Worm (Caenorhabditis elegans): ENCODE results near the gene sec-61.G.

Gene sec-61.G

DNA sequence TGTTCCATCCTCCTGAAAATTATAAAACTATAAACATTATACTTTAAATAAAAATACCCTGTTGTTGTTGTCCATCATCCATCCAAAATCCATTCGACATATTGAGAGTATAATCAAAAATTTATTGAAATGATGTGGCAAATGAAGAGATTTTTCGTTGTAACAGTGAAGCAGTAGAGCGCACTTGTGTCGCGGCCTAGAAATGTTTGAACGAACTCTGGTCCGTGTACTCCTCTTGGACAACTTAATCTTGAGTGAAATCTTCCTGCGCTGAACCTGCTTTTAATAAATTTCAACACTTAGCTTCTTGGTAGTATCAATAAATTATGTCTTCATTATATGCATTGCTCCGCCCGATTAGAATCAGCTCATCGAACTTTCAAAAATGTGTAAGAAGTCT lies 2.3 kb downstream of the sec-61.G start, which contains the start of the genes F32D8.14 and F32D8.5 (continued):
- TF ChIP-seq C38D4.7 (GFP tag; optimal IDR thresholded peaks at IDR 0.05) = no peak
- no peak for TF ChIP-seq nhr-11 (tag; optimal IDR thresholded peaks at IDR 0.05)
- TF ChIP-seq elt-4 (tag; optimal IDR thresholded peaks at IDR 0.05) = no peak
- peak; percentile 49 for TF ChIP-seq zip-5 (tag; optimal IDR thresholded peaks at IDR 0.05)
- no peak for TF ChIP-seq nhr-232 (tag; optimal IDR thresholded peaks at IDR 0.05)
- no peak for TF ChIP-seq lin-11 (tag; optimal IDR thresholded peaks at IDR 0.05)
- TF ChIP-seq elt-2 (tag; optimal IDR thresholded peaks at IDR 0.05) = peak; percentile 47
- peak; percentile 66 for TF ChIP-seq tbx-7 (tag; optimal IDR thresholded peaks at IDR 0.05)
- no peak for TF ChIP-seq odd-2 (tag; optimal IDR thresholded peaks at IDR 0.05)
- no peak for TF ChIP-seq sdc-2 (tag; optimal IDR thresholded peaks at IDR 0.05)
- no peak for TF ChIP-seq ceh-45 (GFP tag; IDR thresholded peaks at IDR 0.05)
- TF ChIP-seq nfya-1 (tag; optimal IDR thresholded peaks at IDR 0.05) = peak; percentile 43
- TF ChIP-seq ahr-1 (tag; optimal IDR thresholded peaks at IDR 0.05) = no peak
- TF ChIP-seq hlh-6 (tag; optimal IDR thresholded peaks at IDR 0.05) = no peak
- TF ChIP-seq dve-1 (tag; optimal IDR thresholded peaks at IDR 0.05) = peak; percentile 40
- TF ChIP-seq npax-4 (tag; optimal IDR thresholded peaks at IDR 0.05) = no peak
- peak; percentile 80 for TF ChIP-seq tbx-2 (tag; optimal IDR thresholded peaks at IDR 0.05)
- peak; percentile 66 for TF ChIP-seq hlh-8 (tag; optimal IDR thresholded peaks at IDR 0.05)
- no peak for TF ChIP-seq syd-9 (tag; optimal IDR thresholded peaks at IDR 0.05)
- peak; percentile 0 for TF ChIP-seq fkh-6 (tag; optimal IDR thresholded peaks at IDR 0.05)
- peak; percentile 59 for TF ChIP-seq unc-42 (tag; optimal IDR thresholded peaks at IDR 0.05)
- no peak for TF ChIP-seq hlh-30 (tag; optimal IDR thresholded peaks at IDR 0.05; ENCODE audit: insufficient read depth)
- TF ChIP-seq pqm-1 (tag; optimal IDR thresholded peaks at IDR 0.05) = no peak
- TF ChIP-seq F13H6.1 (tag; optimal IDR thresholded peaks at IDR 0.05) = no peak
- TF ChIP-seq K02D7.2 (tag; optimal IDR thresholded peaks at IDR 0.05) = no peak
- no peak for TF ChIP-seq sox-2 (GFP tag; IDR thresholded peaks at IDR 0.05)
- TF ChIP-seq madf-2 (tag; optimal IDR thresholded peaks at IDR 0.05) = no peak
- TF ChIP-seq sox-4 (tag; optimal IDR thresholded peaks at IDR 0.05) = no peak
- no peak for TF ChIP-seq hlh-15 (tag; optimal IDR thresholded peaks at IDR 0.05)
- no peak for TF ChIP-seq ceh-18 (tag; optimal IDR thresholded peaks at IDR 0.05)
- TF ChIP-seq rnt-1 (tag; optimal IDR thresholded peaks at IDR 0.05) = peak; percentile 45
- no peak for TF ChIP-seq eyg-1 (tag; optimal IDR thresholded peaks at IDR 0.05)
- TF ChIP-seq T23F11.4 (GFP tag; optimal IDR thresholded peaks at IDR 0.05) = no peak
- no peak for TF ChIP-seq che-1 (tag; optimal IDR thresholded peaks at IDR 0.05)
- peak; percentile 52 for TF ChIP-seq fax-1 (tag; optimal IDR thresholded peaks at IDR 0.05)
- TF ChIP-seq ztf-16 (tag; optimal IDR thresholded peaks at IDR 0.05) = no peak
- peak; percentile 59 for TF ChIP-seq ceh-14 (tag; optimal IDR thresholded peaks at IDR 0.05)
- TF ChIP-seq unc-3 (GFP tag; conservative IDR thresholded peaks at IDR 0.05) = no peak
- TF ChIP-seq unc-3 (tag; optimal IDR thresholded peaks at IDR 0.05) = no peak
- no peak for TF ChIP-seq pag-3 (tag; optimal IDR thresholded peaks at IDR 0.05; ENCODE audit: borderline replicate concordance)
- no peak for TF ChIP-seq hlh-13 (GFP tag; optimal IDR thresholded peaks at IDR 0.05)
- TF ChIP-seq Y22D7AL.16 (tag; optimal IDR thresholded peaks at IDR 0.05) = no peak
- TF ChIP-seq unc-86 (tag; optimal IDR thresholded peaks at IDR 0.05) = no peak
- no peak for TF ChIP-seq pat-9 (tag; optimal IDR thresholded peaks at IDR 0.05)
- no peak for TF ChIP-seq ceh-22 (tag; optimal IDR thresholded peaks at IDR 0.05)
- TF ChIP-seq pax-1 (tag; optimal IDR thresholded peaks at IDR 0.05) = no peak
- TF ChIP-seq ets-4 (tag; optimal IDR thresholded peaks at IDR 0.05) = peak; percentile 76
